Worm (Caenorhabditis elegans) whole organism, late embryonic: Measurements from ENCODE around the gene C14A6.7.

Experiments used
- K02D7.2 ChIP-seq: sonication (generic microtip); optimal IDR thresholded peaks from 2 replicates; lab custom pipeline; 2017; ENCODE audit warnings: mild to moderate bottlenecking, missing genetic modification characterization, missing compliant biosample characterization
- dve-1 ChIP-seq: sonication (generic microtip); optimal IDR thresholded peaks from 2 replicates; lab custom pipeline; 2017; ENCODE audit warnings: antibody characterized with exemption, mild to moderate bottlenecking, missing genetic modification characterization, missing compliant biosample characterization
- elt-2 ChIP-seq: sonication (generic microtip); optimal IDR thresholded peaks from 2 replicates; lab custom pipeline; 2016; ENCODE audit warnings: missing genetic modification reagents, missing genetic modification characterization, missing compliant biosample characterization
- lim-6 ChIP-seq: sonication (generic microtip); optimal IDR thresholded peaks from 2 replicates; lab custom pipeline; 2016; ENCODE audit warnings: missing genetic modification characterization, missing compliant biosample characterization
- nhr-232 ChIP-seq: sonication (generic microtip); optimal IDR thresholded peaks from 2 replicates; lab custom pipeline; 2016; ENCODE audit warnings: missing genetic modification characterization, missing compliant biosample characterization

DNA sequence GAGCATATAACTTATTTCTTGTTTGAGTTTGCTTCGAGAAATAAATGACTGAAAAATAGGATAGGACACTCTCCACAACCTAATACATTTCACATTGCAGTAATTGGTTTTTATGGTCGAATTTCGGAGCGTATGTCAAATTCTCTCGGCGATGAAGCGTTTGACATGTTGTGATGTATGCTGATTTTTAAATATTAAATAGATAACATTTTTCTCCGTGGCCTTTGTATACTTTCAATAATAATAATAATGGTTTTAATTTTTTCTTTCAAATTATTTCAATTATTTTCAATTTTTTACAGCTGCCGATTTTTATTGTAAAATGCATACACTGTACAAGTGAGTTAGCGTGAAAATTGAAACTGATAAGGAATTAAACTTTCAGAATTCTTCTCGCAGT, 22.1 kb downstream of the C14A6.7 start, which contains the start of gene C14A6.3:
- TF ChIP-seq elt-2 (no peak), nhr-232 (tag; lab: Kevin White, UChicago) (no peak), lim-6 (tag; lab: Kevin White, UChicago) (no peak), K02D7.2 (tag; lab: Kevin White, UChicago) (no peak), dve-1 (tag; lab: Kevin White, UChicago) (no peak)
